Worm (Caenorhabditis elegans) whole organism, L4/young adult: Measurements from ENCODE around the gene C45B11.9.

Source experiments
- W03F9.2 ChIP-seq: fragments of 150-350 bp; optimal IDR thresholded peaks from 2 replicates; lab custom pipeline; 2014; ENCODE audit warnings: missing biosample characterization, missing genetic modification characterization
- dao-5 ChIP-seq: sonication (generic microtip); optimal IDR thresholded peaks from 2 replicates; lab custom pipeline; 2016; ENCODE audit warnings: missing genotype, missing genetic modification characterization, moderate library complexity, missing compliant biosample characterization
- him-1 ChIP-seq: sonication (generic microtip); optimal IDR thresholded peaks from 2 replicates; lab custom pipeline; 2016; ENCODE audit warnings: missing genotype, missing genetic modification reagents, missing genetic modification characterization, missing compliant biosample characterization

Gene C45B11.9

ce11 chrV:11022817-11023216 is 17.3 kb upstream of the C45B11.9 start, which contains the start of the genes C13G3.12 and hot-6:
Gene C13G3.12, minus strand, starts transcription at chrV:11022917.
Gene hot-6, minus strand, starts transcription at chrV:11022937.
- TF ChIP-seq W03F9.2 (no peak), him-1 (no peak), dao-5 (tag; lab: Kevin White, UChicago) (no peak)

ce11 chrV:11027740-11028139 is 12.4 kb upstream of the C45B11.9 start:
- TF ChIP-seq dao-5 (tag; lab: Kevin White, UChicago) (no peak), him-1 (no peak), W03F9.2 (no peak)

ce11 chrV:11029309-11029708 is 10.8 kb upstream of the C45B11.9 start:
- TF ChIP-seq him-1 (no peak), dao-5 (tag; lab: Kevin White, UChicago) (no peak), W03F9.2 (peak; percentile 22)

ce11 chrV:11030675-11031074 is 9.4 kb upstream of the C45B11.9 start:
- TF ChIP-seq W03F9.2 = no peak
- TF ChIP-seq him-1 = no peak
- no peak for TF ChIP-seq dao-5 (tag; lab: Kevin White, UChicago)

- no peak for TF ChIP-seq W03F9.2
- TF ChIP-seq him-1 = no peak
- TF ChIP-seq dao-5 (tag; lab: Kevin White, UChicago) = no peak
These were observed 6.9 kb upstream of the C45B11.9 start for ce11 chrV:11033241-11033640.

ce11 chrV:11034748-11035147 is 5.4 kb upstream of the C45B11.9 start, which contains the start of gene pptr-2:
Gene pptr-2, minus strand, starts transcription at chrV:11034931.
- TF ChIP-seq W03F9.2 (no peak), dao-5 (tag; lab: Kevin White, UChicago) (no peak), him-1 (no peak)

- no peak for TF ChIP-seq dao-5 (tag; lab: Kevin White, UChicago)
- peak; percentile 52 for TF ChIP-seq W03F9.2
- TF ChIP-seq him-1 = peak; percentile 55
These were observed 653 bp upstream of the C45B11.9 start, which contains the start of gene pak-2 for ce11 chrV:11039379-11039954. Gene pak-2, minus strand, starts transcription at chrV:11039429.

ce11 chrV:11040473-11040872 is 353 bp downstream of the C45B11.9 start, which contains the start of gene C45B11.8:
Gene C45B11.8, plus strand, starts transcription at chrV:11040773.
- TF ChIP-seq him-1 (no peak), W03F9.2 (no peak), dao-5 (tag; lab: Kevin White, UChicago) (no peak)

ce11 chrV:11041499-11041898 is 1.4 kb downstream of the C45B11.9 start, which contains the start of gene C45B11.5:
Gene C45B11.5, plus strand, starts transcription at chrV:11041799.
- TF ChIP-seq him-1 (no peak), W03F9.2 (no peak), dao-5 (tag; lab: Kevin White, UChicago) (no peak)

- no peak for TF ChIP-seq dao-5 (tag; lab: Kevin White, UChicago)
- TF ChIP-seq W03F9.2 = no peak
- TF ChIP-seq him-1 = no peak
These were observed 2.4 kb downstream of the C45B11.9 start, which contains the start of gene C45B11.2 for ce11 chrV:11042538-11042937. Gene C45B11.2, plus strand, starts transcription at chrV:11042710.

ce11 chrV:11043767-11044166 is 3.6 kb downstream of the C45B11.9 start, which contains the start of gene C45B11.6:
Gene C45B11.6, plus strand, starts transcription at chrV:11044067.
- TF ChIP-seq him-1 = no peak
- TF ChIP-seq dao-5 (tag; lab: Kevin White, UChicago) = no peak
- no peak for TF ChIP-seq W03F9.2

- TF ChIP-seq W03F9.2 = no peak
- TF ChIP-seq him-1 = no peak
- no peak for TF ChIP-seq dao-5 (tag; lab: Kevin White, UChicago)
These were observed 6.6 kb downstream of the C45B11.9 start, which contains the start of gene dhs-18 for ce11 chrV:11046730-11047129. Gene dhs-18, minus strand, starts transcription at chrV:11046833.

ce11 chrV:11048678-11049077 is 8.6 kb downstream of the C45B11.9 start, which contains the start of gene srh-74:
Gene srh-74, minus strand, starts transcription at chrV:11048778.
- TF ChIP-seq W03F9.2 = no peak
- TF ChIP-seq him-1 = no peak
- TF ChIP-seq dao-5 (tag; lab: Kevin White, UChicago) = no peak

ce11 chrV:11051921-11052320 is 11.8 kb downstream of the C45B11.9 start, which contains the start of gene T04C12.33:
Gene T04C12.33, plus strand, starts transcription at chrV:11052221.
- TF ChIP-seq W03F9.2 (no peak), dao-5 (tag; lab: Kevin White, UChicago) (no peak), him-1 (no peak)

- TF ChIP-seq dao-5 (tag; lab: Kevin White, UChicago) = no peak
- no peak for TF ChIP-seq him-1
- TF ChIP-seq W03F9.2 = no peak
These were observed 13.7 kb downstream of the C45B11.9 start, which contains the start of gene T04C12.7 for ce11 chrV:11053827-11054226. Gene T04C12.7, plus strand, starts transcription at chrV:11054127.
